Worm (Caenorhabditis elegans): ENCODE data around the gene cyh-1.

DNA sequence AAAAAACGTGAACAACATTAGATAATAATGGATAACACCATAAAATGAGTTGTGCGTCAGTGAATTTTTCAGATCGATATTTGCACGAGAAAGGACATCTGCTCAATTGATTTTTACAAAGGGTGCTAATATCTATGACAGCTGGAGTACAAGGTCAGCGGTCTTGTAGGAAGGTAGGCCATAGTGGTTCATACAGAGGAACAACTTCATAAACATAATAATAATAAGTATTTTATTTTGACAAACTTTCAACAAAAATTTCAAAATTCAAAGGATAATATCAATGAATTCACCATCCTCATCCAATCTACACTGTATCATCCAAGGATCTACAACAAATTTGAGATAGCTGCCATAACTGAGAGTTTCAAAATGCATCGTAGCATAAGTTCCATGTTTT, 27.6 kb upstream of the cyh-1 start, which contains the start of gene fbxb-104:
- no peak for TF ChIP-seq snpc-4 (tag; optimal IDR thresholded peaks at IDR 0.05)
- no peak for TF ChIP-seq nhr-237 (tag; optimal IDR thresholded peaks at IDR 0.05)
- TF ChIP-seq ztf-11 (tag; optimal IDR thresholded peaks at IDR 0.05): no peak
- no peak for TF ChIP-seq sem-2 (GFP tag; optimal IDR thresholded peaks at IDR 0.05)
